Worm (Caenorhabditis elegans) whole organism, L3 larva: ENCODE results near the gene Y27F2A.8.

Source experiments
- R02D3.7 ChIP-seq: fragments of 150-350 bp; optimal IDR thresholded peaks from 2 replicates; lab custom pipeline; 2014; ENCODE audit warnings: missing biosample characterization, missing genetic modification characterization
- ZK546.5 ChIP-seq: sonication (generic microtip); optimal IDR thresholded peaks from 2 replicates; lab custom pipeline; 2017; ENCODE audit warnings: missing biosample characterization, missing genetic modification characterization
- ceh-82 ChIP-seq: fragments of 150-350 bp; optimal IDR thresholded peaks from 2 replicates; lab custom pipeline; 2014; ENCODE audit warnings: missing biosample characterization, missing genetic modification characterization
- lin-15B ChIP-seq: fragments of 150-350 bp; optimal IDR thresholded peaks from 2 replicates; lab custom pipeline; 2014; ENCODE audit warnings: missing biosample characterization, missing genetic modification characterization
- pha-4 ChIP-seq: fragments of 150-350 bp; optimal IDR thresholded peaks from 2 replicates; lab custom pipeline; 2014; ENCODE audit warnings: missing biosample characterization, missing genetic modification reagents, missing genetic modification characterization
- snpc-4 ChIP-seq: fragments of 150-350 bp; optimal IDR thresholded peaks from 2 replicates; lab custom pipeline; 2014; ENCODE audit warnings: missing biosample characterization, missing genetic modification characterization
- ztf-11 ChIP-seq: fragments of 150-350 bp; optimal IDR thresholded peaks from 2 replicates; lab custom pipeline; 2014; ENCODE audit warnings: missing biosample characterization, missing genetic modification characterization

- TF ChIP-seq ZK546.5 (tag; lab: Kevin White, UChicago) = no peak
- TF ChIP-seq ztf-11 (tag; lab: Kevin White, UChicago) = no peak
- no peak for TF ChIP-seq R02D3.7 (tag; lab: Kevin White, UChicago)
- TF ChIP-seq snpc-4 (tag; lab: Kevin White, UChicago) = no peak
- no peak for TF ChIP-seq pha-4
- TF ChIP-seq ceh-82 (tag; lab: Kevin White, UChicago) = no peak
- TF ChIP-seq lin-15B = no peak
These were observed 38.1 kb downstream of the Y27F2A.8 start, which contains the start of gene ZC239.14 for ce11 chrII:3221730-3222129.
